Worm (Caenorhabditis elegans) whole organism, early embryonic: ENCODE measurements around the gene clc-32.

Experiments used
- F13C5.2 ChIP-seq: sonication (generic microtip); optimal IDR thresholded peaks from 2 replicates; lab custom pipeline; 2017; ENCODE audit warnings: mild to moderate bottlenecking, missing genetic modification characterization, inconsistent platforms, missing compliant biosample characterization
- aly-1 ChIP-seq: sonication (generic microtip); optimal IDR thresholded peaks from 2 replicates; lab custom pipeline; 2016; ENCODE audit warnings: missing genetic modification characterization, missing compliant biosample characterization
- ama-1 ChIP-seq: fragments of 150-350 bp; optimal IDR thresholded peaks from 2 replicates; lab custom pipeline; 2014
- ceh-13 ChIP-seq: fragments of 200-800 bp; sonication (Bioruptor generic); optimal IDR thresholded peaks from 2 replicates; lab custom pipeline; 2018; ENCODE audit warnings: mild to moderate bottlenecking, missing genetic modification characterization, missing compliant biosample characterization
- ets-7 ChIP-seq: sonication (generic microtip); optimal IDR thresholded peaks from 2 replicates; lab custom pipeline; 2016; ENCODE audit warnings: missing genotype, missing genetic modification characterization, missing compliant biosample characterization
- hmg-4 ChIP-seq: fragments of 200-800 bp; sonication (Bioruptor generic); optimal IDR thresholded peaks from 2 replicates; lab custom pipeline; 2018; ENCODE audit warnings: mild to moderate bottlenecking, missing genetic modification characterization, missing compliant biosample characterization
- pes-1 ChIP-seq: fragments of 200-800 bp; sonication (Bioruptor generic); IDR thresholded peaks from 2 replicates; pipeline ENCODE4 v1.3.6; 2022; ENCODE audit warnings: missing genetic modification reagents, missing genetic modification characterization, missing compliant biosample characterization
- scrt-1 ChIP-seq: fragments of 200-800 bp; sonication (Bioruptor generic); IDR thresholded peaks from 2 replicates; pipeline ENCODE4 v1.3.6; 2022; ENCODE audit warnings: missing genetic modification characterization, missing compliant biosample characterization
- tbx-11 ChIP-seq: fragments of 200-800 bp; sonication (Bioruptor generic); IDR thresholded peaks from 2 replicates; pipeline ENCODE4 v1.3.6; 2022; ENCODE audit warnings: missing genetic modification characterization, missing compliant biosample characterization
- tbx-37 ChIP-seq: fragments of 200-800 bp; sonication (Bioruptor generic); conservative IDR thresholded peaks from 2 replicates; pipeline ENCODE4 v1.3.6; 2022; ENCODE audit warnings: missing genetic modification reagents, missing genetic modification characterization, missing compliant biosample characterization

DNA sequence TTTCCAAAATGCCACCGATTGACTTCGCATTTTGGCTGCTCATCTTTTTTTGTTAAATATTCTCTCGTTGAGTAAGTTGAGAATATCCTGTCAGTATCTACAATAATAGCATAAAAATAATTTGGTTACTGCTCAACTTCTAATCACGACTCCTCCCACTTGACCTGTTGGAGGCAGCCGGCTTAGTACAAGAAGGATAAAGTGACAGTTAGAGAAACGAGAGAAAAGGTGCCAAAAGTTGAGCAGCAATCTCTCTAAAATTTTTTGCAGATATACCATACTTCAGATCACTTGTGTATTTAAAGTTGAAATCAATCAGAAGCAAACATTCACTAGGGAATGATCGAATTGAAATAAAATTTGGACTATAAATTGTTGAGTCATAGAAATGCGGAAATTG, 16.2 kb downstream of the clc-32 start, which contains the start of gene nhr-111:
- TF ChIP-seq ceh-13 (GFP tag; lab: Kevin White, UChicago) (no peak), ama-1 (lab: Kevin White, UChicago) (no peak), F13C5.2 (tag; lab: Kevin White, UChicago) (no peak), pes-1 (GFP tag; lab: Robert Waterston, UW) (no peak), tbx-11 (GFP tag; lab: Robert Waterston, UW) (no peak), ets-7 (no peak), hmg-4 (GFP tag; lab: Kevin White, UChicago) (no peak), aly-1 (tag; lab: Kevin White, UChicago) (no peak), tbx-37 (no peak), scrt-1 (no peak)
